Worm (Caenorhabditis elegans) whole organism, midembryonic: ENCODE data around the gene F49A5.10.

Experiments
- T22C8.4 ChIP-seq: fragments of 200-800 bp; sonication (Bioruptor generic); IDR thresholded peaks from 2 replicates; pipeline ENCODE4 v1.3.6; 2022; ENCODE audit warnings: missing genetic modification characterization, missing compliant biosample characterization
- cog-1 ChIP-seq: sonication (generic microtip); optimal IDR thresholded peaks from 2 replicates; lab custom pipeline; 2016; ENCODE audit warnings: missing genetic modification characterization, missing compliant biosample characterization
- flt-1 ChIP-seq: fragments of 200-800 bp; sonication (Bioruptor generic); IDR thresholded peaks from 2 replicates; pipeline ENCODE4 v1.3.6; 2022; ENCODE audit warnings: missing genetic modification characterization, missing compliant biosample characterization
- klf-2 ChIP-seq: fragments of 200-800 bp; sonication (Bioruptor generic); conservative IDR thresholded peaks from 2 replicates; pipeline ENCODE4 v1.3.6; 2022; ENCODE audit warnings: missing genetic modification reagents, missing genetic modification characterization, missing compliant biosample characterization
- med-1 ChIP-seq: sonication (generic microtip); optimal IDR thresholded peaks from 2 replicates; lab custom pipeline; 2017; ENCODE audit warnings: missing genetic modification characterization, mild to moderate bottlenecking, missing compliant biosample characterization, antibody characterized with exemption, missing genetic modification reagents; ENCODE audit not compliant: insufficient read depth
- ref-1 ChIP-seq: fragments of 200-800 bp; sonication (Bioruptor generic); conservative IDR thresholded peaks from 2 replicates; pipeline ENCODE4 v1.3.6; 2022; ENCODE audit warnings: missing genetic modification reagents, missing genetic modification characterization, missing compliant biosample characterization
- tab-1 ChIP-seq: fragments of 200-800 bp; sonication (Bioruptor generic); IDR thresholded peaks from 2 replicates; pipeline ENCODE4 v1.3.6; 2022; ENCODE audit warnings: missing genetic modification characterization, missing compliant biosample characterization
- ztf-23 ChIP-seq: fragments of 200-800 bp; sonication (Bioruptor generic); IDR thresholded peaks from 2 replicates; pipeline ENCODE4 v1.3.6; 2022; ENCODE audit warnings: missing genetic modification reagents, missing genetic modification characterization, missing compliant biosample characterization
- ztf-29 ChIP-seq: fragments of 200-800 bp; sonication (Bioruptor generic); IDR thresholded peaks from 2 replicates; pipeline ENCODE4 v1.3.6; 2022; ENCODE audit warnings: missing genetic modification reagents, missing genetic modification characterization, missing compliant biosample characterization

DNA sequence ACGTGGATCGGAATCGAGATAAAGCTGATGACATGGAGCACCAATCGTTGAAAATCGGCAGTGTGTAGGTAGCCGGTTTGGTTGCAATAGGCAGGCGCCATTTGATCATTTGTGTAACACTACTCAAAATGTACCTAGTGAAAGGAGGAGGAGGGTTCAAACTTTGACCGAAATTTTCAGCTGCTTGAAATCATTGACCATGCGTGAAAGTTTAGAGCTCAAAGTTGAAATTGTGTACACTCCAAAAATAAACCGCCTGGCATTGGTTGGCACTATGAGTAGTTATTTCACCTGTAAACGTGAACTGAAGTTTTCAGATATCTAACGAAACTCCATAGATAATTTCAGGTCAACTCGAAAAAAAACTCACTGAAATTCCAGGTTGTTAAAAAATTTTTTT lies 43.1 kb upstream of the F49A5.10 start, which contains the start of gene srh-215:
- TF ChIP-seq tab-1 (no peak), T22C8.4 (GFP tag; lab: Robert Waterston, UW) (no peak), ref-1 (GFP tag; lab: Robert Waterston, UW) (no peak), cog-1 (tag; lab: Kevin White, UChicago) (no peak), ztf-23 (GFP tag; lab: Robert Waterston, UW) (no peak), ztf-29 (no peak), flt-1 (no peak), med-1 (GFP tag; lab: Kevin White, UChicago) (no peak), klf-2 (GFP tag; lab: Robert Waterston, UW) (no peak)
